Fruit fly (Drosophila melanogaster): ENCODE data around the gene Vti1b.

dm6 chr3R:18447146-18447773 lies 50.5 kb downstream of the Vti1b start:
- TF ChIP-seq brk (GFP tag; optimal IDR thresholded peaks at IDR 0.05) (no peak), Myc (optimal IDR thresholded peaks at IDR 0.05) (no peak), lola (GFP tag; optimal IDR thresholded peaks at IDR 0.05) (no peak), sv (GFP tag; optimal IDR thresholded peaks at IDR 0.05) (no peak), Dfd (GFP tag; optimal IDR thresholded peaks at IDR 0.05) (no peak), psq (GFP tag; optimal IDR thresholded peaks at IDR 0.05) (no peak), CrebA (GFP tag; optimal IDR thresholded peaks at IDR 0.05; ENCODE audit: borderline replicate concordance) (no peak), HLH106 (tag; optimal IDR thresholded peaks at IDR 0.05) (no peak), tai (GFP tag; optimal IDR thresholded peaks at IDR 0.05) (no peak)
